Worm (Caenorhabditis elegans): ENCODE results near the gene Y105C5A.1272.
"Not testable (repeated sequence)": the region's sequence is repeated elsewhere in the genome, so short reads cannot be mapped to it uniquely, and the experiment has no call there.

The Y105C5A.1272 gene

DNA sequence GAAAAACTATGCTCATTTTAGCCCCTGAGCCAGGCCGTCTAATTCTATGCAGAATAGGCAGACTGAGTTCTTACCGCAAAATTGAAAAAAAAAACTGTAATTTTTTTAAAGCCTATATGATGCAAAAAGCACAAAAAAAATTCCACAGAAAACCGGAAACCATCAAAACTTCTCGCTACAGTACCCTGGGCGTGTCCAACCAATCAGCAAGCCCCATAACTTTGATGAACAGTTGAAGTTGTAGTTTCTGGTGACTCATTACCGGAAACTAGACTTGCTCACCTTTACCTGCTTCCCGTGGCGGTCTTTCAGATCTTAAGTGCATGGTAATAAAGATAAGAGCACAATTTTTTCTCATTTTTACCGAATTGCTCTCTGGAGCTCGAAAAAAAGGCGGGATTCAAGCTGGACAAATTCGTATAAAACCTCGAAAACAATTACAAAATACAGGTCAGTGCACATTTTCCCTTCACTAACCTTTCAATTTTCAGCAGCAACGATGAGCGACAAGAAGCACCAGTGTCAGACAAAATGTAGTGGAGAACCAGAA, 12.5 kb upstream of the Y105C5A.1272 start, which contains the start of gene Y105C5A.1274:
Gene Y105C5A.1274 (plus strand): TSS at position 500 of the 550 bp plus-strand sequence.
- peak; percentile 92 for TF ChIP-seq nfyb-1 (GFP tag; IDR thresholded peaks at IDR 0.05)

DNA sequence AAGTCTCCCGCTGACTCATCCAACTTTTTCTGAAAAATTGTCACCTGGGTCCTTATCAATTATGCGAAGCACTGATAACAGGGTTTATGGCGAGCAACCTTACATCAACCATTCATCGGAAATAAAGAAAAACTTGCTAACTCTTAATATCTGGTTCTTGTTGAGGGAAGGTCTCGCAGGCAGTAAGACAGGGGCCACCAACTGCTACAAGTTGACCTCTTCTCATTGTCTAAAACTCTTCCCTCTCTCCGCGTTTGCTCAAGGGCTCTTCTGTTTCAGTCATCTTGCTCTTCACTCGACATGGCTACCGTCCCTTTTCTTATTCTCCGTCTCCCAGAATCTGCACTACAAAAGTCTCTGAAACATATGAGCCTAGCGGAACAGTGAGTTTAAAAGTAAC, 11.3 kb upstream of the Y105C5A.1272 start, which contains the start of gene Y105C5A.10:
Gene Y105C5A.10 (plus strand): TSS at position 301 of the 400 bp plus-strand sequence.
- not testable (repeated sequence) for TF ChIP-seq somi-1, gei-17, lsl-1 (GFP tag; optimal IDR thresholded peaks at IDR 0.05)

DNA sequence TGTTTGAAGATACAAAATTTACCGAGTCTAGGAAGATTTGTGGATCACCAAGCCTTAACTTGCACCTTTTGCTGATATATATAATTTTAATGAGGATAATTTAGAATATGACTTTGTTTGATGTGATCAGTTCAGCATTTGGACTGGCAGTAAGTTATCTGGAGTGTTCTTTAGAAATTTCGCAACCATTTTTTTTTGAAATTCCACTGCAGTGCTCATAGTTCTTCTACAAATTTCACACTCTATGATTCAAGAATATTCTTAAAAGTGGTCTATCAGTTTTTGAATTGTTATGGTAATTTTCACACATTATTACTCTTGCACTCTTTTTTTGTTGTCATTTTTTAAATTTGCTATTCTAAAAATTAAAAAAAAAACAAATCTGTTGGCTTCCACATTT, 7.6 kb upstream of the Y105C5A.1272 start:
- TF ChIP-seq Y95B8A.8 (GFP tag; IDR thresholded peaks at IDR 0.05) (no peak), lin-26 (GFP tag; IDR thresholded peaks at IDR 0.05) (no peak), mes-4 (tag; optimal IDR thresholded peaks at IDR 0.05) (no peak), C06A6.2 (GFP tag; conservative IDR thresholded peaks at IDR 0.05) (no peak), ZK185.1 (tag; optimal IDR thresholded peaks at IDR 0.05; ENCODE audit: poor library complexity, severe bottlenecking) (no peak), ets-4 (GFP tag; optimal IDR thresholded peaks at IDR 0.05) (no peak), nhr-179 (tag; optimal IDR thresholded peaks at IDR 0.05) (no peak), zim-3 (tag; optimal IDR thresholded peaks at IDR 0.05) (no peak), pbrm-1 (GFP tag; IDR thresholded peaks at IDR 0.05) (no peak), ceh-100 (GFP tag; IDR thresholded peaks at IDR 0.05) (no peak), nfya-1 (tag; optimal IDR thresholded peaks at IDR 0.05; ENCODE audit: borderline replicate concordance, insufficient read depth) (no peak), F55B11.4 (tag; optimal IDR thresholded peaks at IDR 0.05; ENCODE audit: borderline replicate concordance, insufficient read depth) (no peak), bed-1 (GFP tag; IDR thresholded peaks at IDR 0.05) (no peak), snpc-1.3 (tag; optimal IDR thresholded peaks at IDR 0.05; ENCODE audit: insufficient read depth) (no peak), madf-8 (GFP tag; conservative IDR thresholded peaks at IDR 0.05) (no peak), F57C9.4 (tag; optimal IDR thresholded peaks at IDR 0.05) (no peak)

DNA sequence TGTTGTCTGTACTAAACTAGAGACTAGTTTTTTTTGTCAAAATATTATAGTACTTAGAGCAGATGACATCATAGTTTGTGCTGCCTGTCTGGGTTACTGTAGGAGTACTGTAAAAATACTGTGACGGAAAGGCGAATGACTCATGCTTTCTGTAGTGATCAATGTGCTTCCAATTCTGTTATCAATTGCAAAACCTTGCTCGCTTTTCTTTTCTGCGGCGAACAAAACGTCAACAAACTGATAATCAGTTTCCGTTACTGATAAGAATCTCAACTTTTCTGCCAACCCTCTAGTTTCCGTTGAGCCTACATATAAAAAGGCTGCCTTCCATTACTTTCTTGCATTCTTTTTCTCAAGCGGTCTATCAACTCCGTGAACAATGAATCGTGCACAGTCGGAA, 5.9 kb upstream of the Y105C5A.1272 start, which contains the start of gene Y105C5A.13:
Gene Y105C5A.13 (plus strand): TSS at position 380 of the 400 bp plus-strand sequence.
- TF ChIP-seq ama-1 (optimal IDR thresholded peaks at IDR 0.05) = no peak
- no peak for TF ChIP-seq ama-1 (GFP tag; optimal IDR thresholded peaks at IDR 0.05)
- peak; percentile 69 for TF ChIP-seq nhr-80 (tag; optimal IDR thresholded peaks at IDR 0.05)
- peak; percentile 59 for TF ChIP-seq dox-1 (GFP tag; IDR thresholded peaks at IDR 0.05)
- TF ChIP-seq lir-1 (GFP tag; conservative IDR thresholded peaks at IDR 0.05) = no peak

- not testable (repeated sequence) for TF ChIP-seq rec-8, chd-7, mes-4 (tag; optimal IDR thresholded peaks at IDR 0.05)
Measured at ce11 chrIV:15641699-15642098, 5.1 kb upstream of the Y105C5A.1272 start, which contains the start of gene Y105C5A.12. Y105C5A.12 (minus strand) TSS chrIV:15641799.

DNA sequence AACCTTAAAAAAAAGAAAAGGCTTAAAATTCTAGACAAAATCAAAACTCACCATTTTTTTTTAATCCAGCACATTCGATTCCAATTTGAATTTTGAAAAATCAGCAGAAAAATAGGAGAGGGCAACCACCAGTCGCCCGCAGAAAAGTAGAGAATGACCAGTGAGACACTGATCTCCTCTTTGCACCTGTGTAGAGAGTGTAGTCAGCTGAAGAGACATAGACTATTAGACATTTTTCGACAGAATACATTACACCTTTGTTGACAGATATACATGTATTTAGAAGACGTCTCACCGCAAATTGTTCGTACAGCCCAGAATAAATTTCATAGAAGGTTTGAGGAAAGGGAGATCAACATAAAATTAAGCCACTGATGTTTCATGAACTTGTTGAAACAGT, 1.5 kb downstream of the Y105C5A.1272 start:
- TF ChIP-seq hmg-1.2 (GFP tag; IDR thresholded peaks at IDR 0.05) (peak; percentile 76; the same call in 1 of the 2 replicates), ceh-58 (GFP tag; IDR thresholded peaks at IDR 0.05) (no peak)

Data from whole organism, young adult.